ENCODE assay signal across 2 fruit fly cellular contexts in genomic region chr3R:20293661-20294060, dm6.
TF ChIP-seq lines count a peak whose summit lies in the region.

No protein-coding gene starts in this region.

- TF ChIP-seq CTCF in whole organism, embryonic (GFP tag; optimal IDR thresholded peaks at IDR 0.05; lab: Kevin White, UChicago), result no peak

TF ChIP-seq in whole organism, embryonic, 481 proteins besides CTCF, POLR2A, EP300 and RAD21:
- TF ChIP-seq zen2 (GFP tag; IDR thresholded peaks at IDR 0.05; lab: Robert Waterston, UW; ENCODE audit: partially characterized antibody), result 0 out of 3 replicates have a peak, but pooled peaks have one; percentile 12
- peak; percentile 77 for TF ChIP-seq CG4360 (GFP tag; IDR thresholded peaks at IDR 0.05; lab: Robert Waterston, UW)
- no peak for TF ChIP-seq ttk (GFP tag; IDR thresholded peaks at IDR 0.05; lab: Robert Waterston, UW)
- TF ChIP-seq bbx (GFP tag; IDR thresholded peaks at IDR 0.05; lab: Robert Waterston, UW; ENCODE audit: partially characterized antibody), result 0 out of 2 replicates have a peak, but pooled peaks have one; percentile 25
- TF ChIP-seq eyg (GFP tag; optimal IDR thresholded peaks at IDR 0.05; lab: Kevin White, UChicago), result no peak

TF ChIP-seq in whole organism, wandering third instar larva, 38 proteins besides CTCF, POLR2A, EP300 and RAD21:
- TF ChIP-seq Rel (GFP tag; optimal IDR thresholded peaks at IDR 0.05; lab: Kevin White, UChicago), result no peak
- TF ChIP-seq Rel (tag; optimal IDR thresholded peaks at IDR 0.05; lab: Kevin White, UChicago), result no peak
- peak; percentile 52 for TF ChIP-seq Dfd (GFP tag; optimal IDR thresholded peaks at IDR 0.05; lab: Kevin White, UChicago)

Comparison
In these comparisons a context has a peak if more than half of its experiments do, and no peak if none do; other contexts are left out.
1. Of the 10 proteins assayed by ChIP-seq in both whole organism, embryonic and whole organism, wandering third instar larva: peak only in whole organism, embryonic: none; only in whole organism, wandering third instar larva: Dfd; in both: none; in neither: 9.